Worm (Caenorhabditis elegans) whole organism, L4 larva: Measurements from ENCODE around the gene ifo-1.

Experiments used
- D1046.2 ChIP-seq: fragments of 200-800 bp; sonication (Bioruptor generic); IDR thresholded peaks from 2 replicates; pipeline ENCODE4 v1.3.6; 2022; ENCODE audit warnings: missing genetic modification characterization, missing compliant biosample characterization
- F44E2.7 ChIP-seq: fragments of 200-800 bp; sonication (Bioruptor generic); IDR thresholded peaks from 2 replicates; pipeline ENCODE4 v2.1.2; 2022; ENCODE audit warnings: missing genetic modification characterization, missing compliant biosample characterization
- T26A8.4 ChIP-seq: fragments of 200-800 bp; sonication (Bioruptor generic); IDR thresholded peaks from 2 replicates; pipeline ENCODE4 v1.3.6; 2022; ENCODE audit warnings: missing genetic modification characterization, missing compliant biosample characterization
- Y48G9A.11 ChIP-seq: fragments of 200-800 bp; sonication (Bioruptor generic); IDR thresholded peaks from 2 replicates; pipeline ENCODE4 v1.3.6; 2022; ENCODE audit warnings: missing genetic modification reagents, missing genetic modification characterization, missing compliant biosample characterization
- Y5F2A.4 ChIP-seq: fragments of 200-800 bp; sonication (Bioruptor generic); optimal IDR thresholded peaks from 2 replicates; lab custom pipeline; 2018; ENCODE audit warnings: mild to moderate bottlenecking, missing genetic modification characterization, missing compliant biosample characterization
- Y75B8A.6 ChIP-seq: fragments of 200-800 bp; sonication (Bioruptor generic); IDR thresholded peaks from 2 replicates; pipeline ENCODE4 v1.3.6; 2022; ENCODE audit warnings: missing genetic modification reagents, missing genetic modification characterization, missing compliant biosample characterization
- ZK337.2 ChIP-seq: fragments of 200-800 bp; sonication (Bioruptor generic); IDR thresholded peaks from 2 replicates; pipeline ENCODE4 v1.3.6; 2022; ENCODE audit warnings: missing genetic modification reagents, missing genetic modification characterization, missing compliant biosample characterization
- aha-1 ChIP-seq: fragments of 150-350 bp; peaks from one replicate; lab custom pipeline; 2014; ENCODE audit warnings: missing biosample characterization, missing genetic modification characterization
- ceh-20 ChIP-seq: fragments of 200-800 bp; sonication (Bioruptor generic); IDR thresholded peaks from 2 replicates; pipeline ENCODE4 v1.3.6; 2022; ENCODE audit warnings: missing genetic modification reagents, missing genetic modification characterization, missing compliant biosample characterization
- ceh-28 ChIP-seq: fragments of 150-350 bp; optimal IDR thresholded peaks from 2 replicates; lab custom pipeline; 2014; ENCODE audit warnings: missing biosample characterization, missing genetic modification reagents, missing genetic modification characterization
- ceh-32 ChIP-seq: sonication (generic microtip); optimal IDR thresholded peaks from 2 replicates; lab custom pipeline; 2016; ENCODE audit warnings: mild to moderate bottlenecking, missing genetic modification characterization, missing compliant biosample characterization; ENCODE audit not compliant: poor library complexity
- ceh-62 ChIP-seq: sonication (generic microtip); optimal IDR thresholded peaks from 2 replicates; lab custom pipeline; 2017; ENCODE audit warnings: missing biosample characterization, missing genetic modification characterization
- ceh-82 ChIP-seq: sonication (generic microtip); optimal IDR thresholded peaks from 2 replicates; lab custom pipeline; 2017; ENCODE audit warnings: missing biosample characterization, missing genetic modification characterization
- cey-2 ChIP-seq: sonication (generic microtip); optimal IDR thresholded peaks from 3 replicates; lab custom pipeline; 2017; ENCODE audit warnings: missing genetic modification characterization, mild to moderate bottlenecking, missing compliant biosample characterization, antibody characterized with exemption, borderline replicate concordance; ENCODE audit not compliant: insufficient read depth
- ctbp-1 ChIP-seq: fragments of 200-800 bp; sonication (Bioruptor generic); IDR thresholded peaks from 2 replicates; pipeline ENCODE4 v1.3.6; 2022; ENCODE audit warnings: missing genetic modification reagents, missing genetic modification characterization, missing compliant biosample characterization
- daf-16 ChIP-seq, 3 experiments: sonication (generic microtip); optimal IDR thresholded peaks; 2 replicates each; lab custom pipeline; 2016 to 2017; ENCODE audit warnings: missing genetic modification characterization in 3 of 3, missing genetic modification reagents in 3 of 3, mild to moderate bottlenecking in 2 of 3, missing compliant biosample characterization in 2 of 3, missing biosample characterization in 1 of 3, moderate library complexity in 1 of 3
- dpl-1 ChIP-seq: fragments of 150-350 bp; optimal IDR thresholded peaks from 2 replicates; lab custom pipeline; 2014; ENCODE audit warnings: missing biosample characterization, missing genetic modification reagents, missing genetic modification characterization
- duxl-1 ChIP-seq: sonication (generic microtip); optimal IDR thresholded peaks from 2 replicates; lab custom pipeline; 2016; ENCODE audit warnings: mild to moderate bottlenecking, missing genetic modification characterization, moderate library complexity, missing compliant biosample characterization; ENCODE audit not compliant: poor library complexity
- egl-43 ChIP-seq: fragments of 200-800 bp; sonication (Bioruptor generic); IDR thresholded peaks from 2 replicates; pipeline ENCODE4 v1.3.6; 2022; ENCODE audit warnings: missing genetic modification reagents, missing genetic modification characterization, missing compliant biosample characterization
- fos-1 ChIP-seq: fragments of 150-350 bp; optimal IDR thresholded peaks from 2 replicates; lab custom pipeline; 2014; ENCODE audit warnings: missing biosample characterization, missing genetic modification characterization
- hif-1 ChIP-seq, 2 experiments: sonication (generic microtip); optimal IDR thresholded peaks; 2 replicates each; lab custom pipeline; 2016 to 2017; ENCODE audit warnings: missing compliant biosample characterization in 2 of 2, missing genetic modification characterization in 2 of 2, missing genetic modification reagents in 2 of 2, missing genotype in 2 of 2, mild to moderate bottlenecking in 1 of 2
- hlh-11 ChIP-seq: fragments of 200-800 bp; sonication (Bioruptor generic); optimal IDR thresholded peaks from 2 replicates; lab custom pipeline; 2018; ENCODE audit warnings: mild to moderate bottlenecking, missing genetic modification characterization, missing compliant biosample characterization
- hlh-30 ChIP-seq: sonication (generic microtip); optimal IDR thresholded peaks from 2 replicates; lab custom pipeline; 2017; ENCODE audit warnings: antibody characterized with exemption, mild to moderate bottlenecking, missing genetic modification characterization, missing compliant biosample characterization; ENCODE audit not compliant: insufficient read depth
- jun-1 ChIP-seq: fragments of 150-350 bp; optimal IDR thresholded peaks from 2 replicates; lab custom pipeline; 2014; ENCODE audit warnings: missing biosample characterization, missing genetic modification reagents, missing genetic modification characterization
- lin-1 ChIP-seq: fragments of 200-800 bp; sonication (Bioruptor generic); IDR thresholded peaks from 2 replicates; pipeline ENCODE4 v1.3.6; 2022; ENCODE audit warnings: missing genetic modification reagents, missing genetic modification characterization, missing compliant biosample characterization
- lin-29 ChIP-seq: fragments of 200-800 bp; sonication (Bioruptor generic); IDR thresholded peaks from 2 replicates; pipeline ENCODE4 v1.3.6; 2022; ENCODE audit warnings: missing genetic modification reagents, missing genetic modification characterization, missing compliant biosample characterization
- lin-38 ChIP-seq: fragments of 200-800 bp; sonication (Bioruptor generic); IDR thresholded peaks from 2 replicates; pipeline ENCODE4 v1.3.6; 2022; ENCODE audit warnings: missing genetic modification reagents, missing genetic modification characterization, missing compliant biosample characterization
- lir-3 ChIP-seq: sonication (generic microtip); optimal IDR thresholded peaks from 2 replicates; lab custom pipeline; 2016; ENCODE audit warnings: mild to moderate bottlenecking, missing genetic modification characterization, missing compliant biosample characterization
- lsy-2 ChIP-seq, 2 experiments: fragments of 150-350 bp in 1 of 2; sonication (generic microtip) in 1 of 2; optimal IDR thresholded peaks; 2 replicates each; lab custom pipeline; 2014 to 2017; ENCODE audit warnings: missing biosample characterization in 2 of 2, missing genetic modification characterization in 2 of 2
- madf-5 ChIP-seq, 2 experiments: fragments of 200-800 bp; sonication (Bioruptor generic); IDR thresholded peaks; 2 replicates each; pipeline ENCODE4 v1.3.6; 2022; ENCODE audit warnings: missing compliant biosample characterization in 2 of 2, missing genetic modification characterization in 2 of 2
- mdl-1 ChIP-seq, 2 experiments: fragments of 150-350 bp in 1 of 2; sonication (generic microtip) in 1 of 2; optimal IDR thresholded peaks; 2 replicates each; lab custom pipeline; 2014 to 2017; ENCODE audit warnings: missing biosample characterization in 2 of 2, missing genetic modification characterization in 2 of 2
- mxl-2 ChIP-seq: fragments of 200-800 bp; sonication (Bioruptor generic); conservative IDR thresholded peaks from 2 replicates; pipeline ENCODE4 v1.3.6; 2022; ENCODE audit warnings: missing genetic modification reagents, missing genetic modification characterization, missing compliant biosample characterization
- mxl-3 ChIP-seq: fragments of 200-800 bp; sonication (Bioruptor generic); optimal IDR thresholded peaks from 2 replicates; lab custom pipeline; 2018; ENCODE audit warnings: mild to moderate bottlenecking, missing genetic modification characterization, missing compliant biosample characterization
- nhr-11 ChIP-seq: fragments of 150-350 bp; optimal IDR thresholded peaks from 2 replicates; lab custom pipeline; 2014; ENCODE audit warnings: missing biosample characterization, missing genetic modification characterization
- nhr-237 ChIP-seq: sonication (generic microtip); optimal IDR thresholded peaks from 2 replicates; lab custom pipeline; 2017; ENCODE audit warnings: missing biosample characterization, missing genetic modification characterization
- nhr-48 ChIP-seq: sonication (generic microtip); optimal IDR thresholded peaks from 2 replicates; lab custom pipeline; 2016; ENCODE audit warnings: mild to moderate bottlenecking, missing genetic modification characterization, missing compliant biosample characterization
- nhr-6 ChIP-seq: fragments of 150-350 bp; optimal IDR thresholded peaks from 2 replicates; lab custom pipeline; 2014; ENCODE audit warnings: missing biosample characterization, missing genetic modification characterization
- nhr-77 ChIP-seq: fragments of 150-350 bp; optimal IDR thresholded peaks from 2 replicates; lab custom pipeline; 2014; ENCODE audit warnings: missing biosample characterization, missing genetic modification characterization
- php-3 ChIP-seq: fragments of 200-800 bp; sonication (Bioruptor generic); IDR thresholded peaks from 2 replicates; pipeline ENCODE4 v1.3.6; 2022; ENCODE audit warnings: missing genetic modification reagents, missing genetic modification characterization, missing compliant biosample characterization
- pqm-1 ChIP-seq: sonication (generic microtip); optimal IDR thresholded peaks from 2 replicates; lab custom pipeline; 2017; ENCODE audit warnings: missing biosample characterization, missing genetic modification characterization
- saeg-2 ChIP-seq: fragments of 200-800 bp; sonication (Bioruptor generic); IDR thresholded peaks from 2 replicates; pipeline ENCODE4 v1.3.6; 2022; ENCODE audit warnings: missing genetic modification reagents, missing genetic modification characterization, missing compliant biosample characterization
- snpc-1.2 ChIP-seq: fragments of 200-800 bp; sonication (Bioruptor generic); IDR thresholded peaks from 2 replicates; pipeline ENCODE4 v1.3.6; 2022; ENCODE audit warnings: missing genetic modification reagents, missing genetic modification characterization, missing compliant biosample characterization
- snpc-4 ChIP-seq: fragments of 150-350 bp; optimal IDR thresholded peaks from 2 replicates; lab custom pipeline; 2014; ENCODE audit warnings: missing biosample characterization, missing genetic modification characterization
- spr-1 ChIP-seq: sonication (generic microtip); optimal IDR thresholded peaks from 2 replicates; lab custom pipeline; 2016; ENCODE audit warnings: mild to moderate bottlenecking, missing genetic modification characterization, missing compliant biosample characterization
- tra-1 ChIP-seq: fragments of 200-800 bp; sonication (Bioruptor generic); IDR thresholded peaks from 2 replicates; pipeline ENCODE4 v1.3.6; 2022; ENCODE audit warnings: missing genetic modification reagents, missing genetic modification characterization, missing compliant biosample characterization
- unc-130 ChIP-seq: sonication (generic microtip); optimal IDR thresholded peaks from 2 replicates; lab custom pipeline; 2016; ENCODE audit warnings: missing genetic modification reagents, missing genetic modification characterization, missing compliant biosample characterization
- unc-39 ChIP-seq: sonication (generic microtip); optimal IDR thresholded peaks from 2 replicates; lab custom pipeline; 2017; ENCODE audit warnings: missing biosample characterization, missing genetic modification characterization
- zag-1 ChIP-seq: fragments of 150-350 bp; optimal IDR thresholded peaks from 2 replicates; lab custom pipeline; 2014; ENCODE audit warnings: missing biosample characterization, missing genetic modification characterization
- zfp-3 ChIP-seq: fragments of 200-800 bp; sonication (Bioruptor generic); conservative IDR thresholded peaks from 2 replicates; pipeline ENCODE4 v1.3.6; 2022; ENCODE audit warnings: missing genetic modification reagents, missing genetic modification characterization, missing compliant biosample characterization
- zip-11 ChIP-seq: fragments of 200-800 bp; sonication (Bioruptor generic); IDR thresholded peaks from 2 replicates; pipeline ENCODE4 v1.3.6; 2022; ENCODE audit warnings: missing genetic modification characterization, missing compliant biosample characterization
- zip-2 ChIP-seq: fragments of 150-350 bp; optimal IDR thresholded peaks from 2 replicates; lab custom pipeline; 2014; ENCODE audit warnings: missing biosample characterization, missing genetic modification characterization

Gene ifo-1

ce11 chrIV:7316613-7317153, 9.8 kb downstream of the ifo-1 start, which contains the start of gene F42C5.9:
F42C5.9 (minus strand) TSS chrIV:7317103.
- TF ChIP-seq pqm-1 (tag; lab: Kevin White, UChicago) = peak; percentile 15
- no peak for TF ChIP-seq mdl-1 (tag; optimal IDR thresholded peaks at IDR 0.05; lab: Kevin White, UChicago)
- no peak for TF ChIP-seq unc-39
- TF ChIP-seq zip-11 (GFP tag; lab: Robert Waterston, UW) = no peak
- TF ChIP-seq zip-2 (tag; lab: Kevin White, UChicago) = no peak
- no peak for TF ChIP-seq F44E2.7 (GFP tag; lab: Robert Waterston, UW)
- no peak for TF ChIP-seq ctbp-1 (GFP tag; lab: Robert Waterston, UW)
- TF ChIP-seq ceh-20 (GFP tag; lab: Robert Waterston, UW) = no peak
- TF ChIP-seq unc-130 (GFP tag; lab: Kevin White, UChicago) = peak; percentile 70
- TF ChIP-seq daf-16 (GFP tag; optimal IDR thresholded peaks at IDR 0.05; lab: Kevin White, UChicago) = no peak
- TF ChIP-seq daf-16 (tag; optimal IDR thresholded peaks at IDR 0.05; lab: Kevin White, UChicago) = peak; percentile 62
- TF ChIP-seq snpc-4 (tag; lab: Kevin White, UChicago) = peak; percentile 77
- TF ChIP-seq zfp-3 (GFP tag; lab: Robert Waterston, UW) = no peak
- no peak; the same call in 1 of the 2 replicates for TF ChIP-seq Y48G9A.11 (GFP tag; lab: Robert Waterston, UW)
- TF ChIP-seq Y5F2A.4 (GFP tag; lab: Kevin White, UChicago) = no peak
- peak; percentile 30 for TF ChIP-seq hlh-11 (tag; lab: Kevin White, UChicago)
- TF ChIP-seq lin-1 (GFP tag; lab: Robert Waterston, UW) = no peak
- peak; percentile 22 for TF ChIP-seq nhr-48
- no peak for TF ChIP-seq mxl-3
- no peak for TF ChIP-seq ceh-62
- no peak for TF ChIP-seq cey-2
- no peak for TF ChIP-seq fos-1
- TF ChIP-seq nhr-237 (tag; lab: Kevin White, UChicago) = no peak
- peak; percentile 83 for TF ChIP-seq aha-1 (tag; lab: Kevin White, UChicago)
- no peak for TF ChIP-seq jun-1
- no peak for TF ChIP-seq nhr-11 (tag; lab: Kevin White, UChicago)
- TF ChIP-seq dpl-1 = no peak
- no peak for TF ChIP-seq ceh-82 (tag; lab: Kevin White, UChicago)
- TF ChIP-seq saeg-2 (GFP tag; lab: Robert Waterston, UW) = no peak
- no peak for TF ChIP-seq ceh-28 (tag; lab: Kevin White, UChicago)
- no peak for TF ChIP-seq php-3 (GFP tag; lab: Robert Waterston, UW)
- peak; percentile 93 for TF ChIP-seq snpc-1.2 (GFP tag; lab: Robert Waterston, UW)
- TF ChIP-seq nhr-6 (tag; lab: Kevin White, UChicago) = no peak
- no peak for TF ChIP-seq nhr-77 (tag; lab: Kevin White, UChicago)
- no peak for TF ChIP-seq D1046.2
- TF ChIP-seq madf-5 (GFP tag; IDR thresholded peaks at IDR 0.05; lab: Robert Waterston, UW) = no peak
- TF ChIP-seq T26A8.4 (GFP tag; lab: Robert Waterston, UW) = peak; percentile 69
- TF ChIP-seq lin-29 (GFP tag; lab: Robert Waterston, UW) = no peak
- TF ChIP-seq Y75B8A.6 = no peak
- peak; percentile 37; the same call in 1 of the 2 replicates for TF ChIP-seq lin-38 (GFP tag; lab: Robert Waterston, UW)
- no peak for TF ChIP-seq ceh-32 (tag; lab: Kevin White, UChicago)
- TF ChIP-seq lir-3 (tag; lab: Kevin White, UChicago) = no peak
- TF ChIP-seq mxl-2 = no peak
- TF ChIP-seq hif-1 (tag; optimal IDR thresholded peaks at IDR 0.05; lab: Kevin White, UChicago) = no peak
- no peak for TF ChIP-seq egl-43 (GFP tag; lab: Robert Waterston, UW)
- no peak for TF ChIP-seq ZK337.2
- no peak for TF ChIP-seq tra-1 (GFP tag; lab: Robert Waterston, UW)
- TF ChIP-seq duxl-1 (tag; lab: Kevin White, UChicago) = peak; percentile 40
- no peak for TF ChIP-seq zag-1 (tag; lab: Kevin White, UChicago)
- no peak for TF ChIP-seq spr-1 (tag; lab: Kevin White, UChicago)
- peak; percentile 10 for TF ChIP-seq hlh-30
- peak in 1 of 2 experiments; percentile 14 for TF ChIP-seq lsy-2 (tag; optimal IDR thresholded peaks at IDR 0.05; lab: Kevin White, UChicago)
